Worm (Caenorhabditis elegans) whole organism, midembryonic: Measurements from ENCODE around the gene nhl-2.

Experiments
- T22C8.4 ChIP-seq: fragments of 200-800 bp; sonication (Bioruptor generic); IDR thresholded peaks from 2 replicates; pipeline ENCODE4 v1.3.6; 2022; ENCODE audit warnings: missing genetic modification characterization, missing compliant biosample characterization
- cog-1 ChIP-seq: sonication (generic microtip); optimal IDR thresholded peaks from 2 replicates; lab custom pipeline; 2016; ENCODE audit warnings: missing genetic modification characterization, missing compliant biosample characterization
- flt-1 ChIP-seq: fragments of 200-800 bp; sonication (Bioruptor generic); IDR thresholded peaks from 2 replicates; pipeline ENCODE4 v1.3.6; 2022; ENCODE audit warnings: missing genetic modification characterization, missing compliant biosample characterization
- klf-2 ChIP-seq: fragments of 200-800 bp; sonication (Bioruptor generic); conservative IDR thresholded peaks from 2 replicates; pipeline ENCODE4 v1.3.6; 2022; ENCODE audit warnings: missing genetic modification reagents, missing genetic modification characterization, missing compliant biosample characterization
- med-1 ChIP-seq: sonication (generic microtip); optimal IDR thresholded peaks from 2 replicates; lab custom pipeline; 2017; ENCODE audit warnings: missing genetic modification characterization, mild to moderate bottlenecking, missing compliant biosample characterization, antibody characterized with exemption, missing genetic modification reagents; ENCODE audit not compliant: insufficient read depth
- ref-1 ChIP-seq: fragments of 200-800 bp; sonication (Bioruptor generic); conservative IDR thresholded peaks from 2 replicates; pipeline ENCODE4 v1.3.6; 2022; ENCODE audit warnings: missing genetic modification reagents, missing genetic modification characterization, missing compliant biosample characterization
- tab-1 ChIP-seq: fragments of 200-800 bp; sonication (Bioruptor generic); IDR thresholded peaks from 2 replicates; pipeline ENCODE4 v1.3.6; 2022; ENCODE audit warnings: missing genetic modification characterization, missing compliant biosample characterization
- ztf-23 ChIP-seq: fragments of 200-800 bp; sonication (Bioruptor generic); IDR thresholded peaks from 2 replicates; pipeline ENCODE4 v1.3.6; 2022; ENCODE audit warnings: missing genetic modification reagents, missing genetic modification characterization, missing compliant biosample characterization

- TF ChIP-seq flt-1 (GFP tag; lab: Robert Waterston, UW) (no peak), ztf-23 (no peak), cog-1 (no peak), T22C8.4 (GFP tag; lab: Robert Waterston, UW) (no peak), klf-2 (GFP tag; lab: Robert Waterston, UW) (no peak), tab-1 (no peak), ref-1 (GFP tag; lab: Robert Waterston, UW) (no peak), med-1 (GFP tag; lab: Kevin White, UChicago) (no peak)
Measured at ce11 chrIII:4903784-4904183, 4.9 kb upstream of the nhl-2 start, which contains the start of gene kbp-2.
